Worm (Caenorhabditis elegans): Measurements from ENCODE around the gene npp-23.

npp-23 gene

DNA sequence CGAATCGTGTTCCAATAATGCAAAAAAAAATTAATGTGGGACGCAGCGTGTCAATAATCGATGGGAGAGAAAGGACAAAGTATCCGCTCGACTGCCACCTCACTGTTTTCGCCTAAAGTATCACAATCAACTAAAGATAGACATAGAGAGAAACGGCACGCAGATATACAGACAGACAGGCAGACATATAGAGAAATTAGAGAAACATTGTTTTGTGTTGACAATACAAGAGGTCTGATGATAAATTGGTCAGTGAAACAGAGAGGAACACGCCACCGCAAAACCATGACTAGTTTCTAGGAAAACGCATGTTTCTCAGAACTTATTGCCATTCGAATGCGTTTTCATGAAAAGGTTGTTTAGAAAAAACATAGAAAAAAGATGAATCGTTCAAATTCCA lies 38.9 kb downstream of the npp-23 start, which contains the start of gene T28C6.8:
Gene T28C6.8, minus strand, starts transcription at position 137 of the 400 bp plus-strand sequence.
- TF ChIP-seq T22C8.4 (GFP tag; IDR thresholded peaks at IDR 0.05) (no peak), ztf-23 (GFP tag; IDR thresholded peaks at IDR 0.05) (no peak), ref-1 (GFP tag; conservative IDR thresholded peaks at IDR 0.05) (no peak), klf-2 (GFP tag; conservative IDR thresholded peaks at IDR 0.05) (no peak), med-1 (GFP tag; optimal IDR thresholded peaks at IDR 0.05; ENCODE audit: insufficient read depth) (no peak), cog-1 (tag; optimal IDR thresholded peaks at IDR 0.05) (no peak), ztf-29 (GFP tag; IDR thresholded peaks at IDR 0.05) (no peak), tab-1 (GFP tag; IDR thresholded peaks at IDR 0.05) (no peak), flt-1 (GFP tag; IDR thresholded peaks at IDR 0.05) (no peak)

DNA sequence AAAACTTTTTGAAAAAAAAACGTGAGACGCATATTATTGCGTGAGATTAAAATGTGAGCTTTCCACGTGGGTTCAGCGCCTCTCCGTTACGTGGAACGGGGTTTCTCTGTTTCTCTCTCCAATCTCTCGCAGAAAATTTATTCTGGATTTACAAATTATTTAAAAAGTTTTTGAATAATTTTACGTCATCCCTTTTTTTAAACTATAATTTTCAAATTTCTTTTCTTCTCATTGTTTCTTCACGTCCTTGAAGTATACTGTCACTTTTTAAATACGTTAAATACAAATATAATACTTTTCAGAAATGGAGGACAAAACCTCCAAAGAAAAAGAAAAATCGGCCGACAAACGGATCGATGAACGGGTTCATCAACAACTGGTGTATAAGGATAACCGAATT lies 42.0 kb downstream of the npp-23 start, which contains the start of gene T28C6.7:
Gene T28C6.7, plus strand, starts transcription at position 301 of the 400 bp plus-strand sequence.
- no peak for TF ChIP-seq med-1 (GFP tag; optimal IDR thresholded peaks at IDR 0.05; ENCODE audit: insufficient read depth)
- TF ChIP-seq ztf-29 (GFP tag; IDR thresholded peaks at IDR 0.05): no peak
- no peak for TF ChIP-seq cog-1 (tag; optimal IDR thresholded peaks at IDR 0.05)
- TF ChIP-seq klf-2 (GFP tag; conservative IDR thresholded peaks at IDR 0.05): no peak
- no peak for TF ChIP-seq ref-1 (GFP tag; conservative IDR thresholded peaks at IDR 0.05)
- TF ChIP-seq tab-1 (GFP tag; IDR thresholded peaks at IDR 0.05): no peak
- no peak for TF ChIP-seq T22C8.4 (GFP tag; IDR thresholded peaks at IDR 0.05)
- no peak for TF ChIP-seq flt-1 (GFP tag; IDR thresholded peaks at IDR 0.05)
- TF ChIP-seq ztf-23 (GFP tag; IDR thresholded peaks at IDR 0.05): no peak

DNA sequence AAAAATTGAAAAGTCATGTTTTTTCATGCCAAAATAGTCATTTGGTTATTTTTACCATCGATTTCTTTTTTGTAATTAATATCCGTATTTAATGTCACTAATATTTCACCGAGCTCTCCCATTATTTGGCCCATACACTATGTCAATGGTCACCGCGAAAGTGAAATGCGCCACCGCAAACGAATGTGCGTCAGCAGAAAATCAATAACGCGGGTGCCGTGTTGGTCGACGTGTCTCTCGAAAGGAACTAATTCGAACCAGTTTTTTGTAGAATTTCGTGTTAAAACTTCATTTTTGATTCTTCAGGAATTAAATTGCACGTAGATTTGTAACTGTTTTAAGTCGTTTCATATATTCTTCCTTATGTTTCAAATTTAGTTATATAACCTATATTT lies 42.9 kb downstream of the npp-23 start:
- TF ChIP-seq flt-1 (GFP tag; IDR thresholded peaks at IDR 0.05) (no peak), T22C8.4 (GFP tag; IDR thresholded peaks at IDR 0.05) (peak; percentile 80)

DNA sequence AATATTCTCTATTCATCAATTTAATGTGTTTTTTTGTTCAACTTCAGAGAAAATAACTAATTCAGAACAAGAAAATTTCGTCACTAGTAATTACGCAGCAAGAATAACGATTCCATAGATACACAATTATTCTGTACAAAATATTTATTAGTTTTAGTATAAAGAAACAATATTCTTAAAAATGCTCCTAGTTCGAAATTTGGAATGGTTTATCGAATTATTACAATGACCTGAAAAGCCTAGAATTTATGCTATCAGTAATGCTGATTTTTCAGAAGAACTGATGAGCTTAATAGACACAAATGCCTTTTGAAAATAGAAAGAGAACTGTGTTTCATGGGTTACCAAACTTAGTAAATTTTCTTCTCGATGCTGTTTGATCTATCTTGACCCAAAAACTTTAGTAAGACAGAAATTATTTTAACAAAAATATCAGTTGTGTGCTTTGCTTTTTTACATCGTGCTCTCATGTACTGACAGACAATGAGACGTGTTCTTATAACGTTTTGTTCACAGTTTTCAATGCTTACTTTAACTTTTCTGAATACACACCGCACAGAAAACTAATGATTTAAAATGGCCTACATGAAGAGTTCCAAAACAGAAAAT lies 43.4 kb downstream of the npp-23 start:
- TF ChIP-seq T22C8.4 (GFP tag; IDR thresholded peaks at IDR 0.05) (no peak), ref-1 (GFP tag; conservative IDR thresholded peaks at IDR 0.05) (no peak), med-1 (GFP tag; optimal IDR thresholded peaks at IDR 0.05; ENCODE audit: insufficient read depth) (no peak), ztf-23 (GFP tag; IDR thresholded peaks at IDR 0.05) (no peak), klf-2 (GFP tag; conservative IDR thresholded peaks at IDR 0.05) (no peak), cog-1 (tag; optimal IDR thresholded peaks at IDR 0.05) (no peak), ztf-29 (GFP tag; IDR thresholded peaks at IDR 0.05) (no peak), flt-1 (GFP tag; IDR thresholded peaks at IDR 0.05) (no peak), tab-1 (GFP tag; IDR thresholded peaks at IDR 0.05) (no peak)

DNA sequence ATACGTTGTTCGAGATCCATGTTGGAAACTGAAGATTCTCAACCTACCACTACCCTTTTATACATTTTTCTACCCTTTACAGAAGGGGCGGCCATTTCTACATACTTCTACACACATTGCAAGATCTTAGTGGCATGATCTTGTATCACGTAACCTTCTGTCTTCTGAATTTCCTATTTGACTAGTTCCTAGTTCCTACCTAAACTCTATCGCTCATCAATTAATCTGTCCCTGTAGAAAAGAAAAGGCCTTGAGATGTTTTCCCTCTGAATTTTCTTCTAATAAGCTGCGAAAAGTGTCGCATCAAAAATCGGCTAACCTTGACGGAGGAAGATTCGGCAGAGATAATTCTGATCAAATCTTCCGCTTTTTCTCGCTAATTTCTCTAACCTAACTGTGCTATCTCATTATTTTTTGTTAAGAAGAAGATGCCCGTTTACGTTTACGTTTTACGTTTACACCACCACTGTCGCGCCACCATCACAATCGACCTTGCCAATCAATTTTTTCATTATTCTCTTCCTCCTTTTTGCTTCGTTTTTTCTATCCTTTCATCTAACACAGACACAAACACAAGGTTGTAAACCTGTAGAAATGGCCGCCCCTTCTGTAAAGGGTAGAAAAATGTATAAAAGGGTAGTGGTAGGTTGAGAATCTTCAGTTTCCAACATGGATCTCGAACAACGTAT lies 45.2 kb downstream of the npp-23 start, which contains the start of the genes col-117 and col-3:
Gene col-117, minus strand, starts transcription at position 51 of the 689 bp plus-strand sequence.
Gene col-3, plus strand, starts transcription at position 639 of the 689 bp plus-strand sequence.
- TF ChIP-seq flt-1 (GFP tag; IDR thresholded peaks at IDR 0.05): no peak

DNA sequence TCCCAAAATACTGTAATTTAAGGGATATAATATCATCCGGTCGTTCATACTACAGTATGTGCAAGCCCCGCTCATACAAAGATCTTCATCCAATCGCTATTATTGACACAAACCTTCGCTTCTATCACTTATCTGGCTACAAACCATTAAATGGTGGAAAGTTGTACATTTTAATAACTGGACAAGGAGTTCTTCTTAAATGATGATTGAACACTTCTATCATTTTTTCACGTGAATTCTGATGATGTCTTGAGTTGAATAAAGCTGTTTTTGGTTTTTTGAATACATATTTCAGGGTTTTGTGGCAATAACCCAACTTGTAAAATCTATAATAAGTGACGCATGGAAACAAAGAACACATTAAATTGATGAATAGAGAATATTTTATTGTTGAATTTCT lies 46.9 kb downstream of the npp-23 start:
- TF ChIP-seq ref-1 (GFP tag; conservative IDR thresholded peaks at IDR 0.05) (no peak), klf-2 (GFP tag; conservative IDR thresholded peaks at IDR 0.05) (no peak), flt-1 (GFP tag; IDR thresholded peaks at IDR 0.05) (no peak), tab-1 (GFP tag; IDR thresholded peaks at IDR 0.05) (no peak), cog-1 (tag; optimal IDR thresholded peaks at IDR 0.05) (no peak), ztf-23 (GFP tag; IDR thresholded peaks at IDR 0.05) (no peak), ztf-29 (GFP tag; IDR thresholded peaks at IDR 0.05) (no peak), T22C8.4 (GFP tag; IDR thresholded peaks at IDR 0.05) (no peak), med-1 (GFP tag; optimal IDR thresholded peaks at IDR 0.05; ENCODE audit: insufficient read depth) (no peak)

DNA sequence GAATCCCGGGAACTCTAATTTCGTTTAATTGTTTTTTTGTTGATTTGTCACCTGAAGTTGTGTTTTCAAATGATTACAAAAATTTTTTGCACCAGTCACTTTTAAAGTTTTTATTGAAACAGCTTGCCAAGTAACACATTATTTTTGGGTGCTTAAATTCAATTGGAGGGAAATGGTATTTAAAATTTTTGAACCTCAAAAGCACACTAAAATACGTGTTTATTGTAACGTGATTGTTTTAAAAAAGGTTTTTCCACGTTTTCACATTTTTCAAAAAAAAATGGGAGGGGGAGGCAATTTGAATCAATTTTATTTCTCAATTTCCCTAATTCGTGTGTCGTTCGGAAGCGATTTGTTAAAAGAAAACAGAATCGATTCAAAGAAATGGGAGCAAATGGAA lies 48.3 kb downstream of the npp-23 start, which contains the start of gene T28C6.5:
Gene T28C6.5, plus strand, starts transcription at position 301 of the 400 bp plus-strand sequence.
- no peak for TF ChIP-seq ztf-29 (GFP tag; IDR thresholded peaks at IDR 0.05)
- no peak for TF ChIP-seq ref-1 (GFP tag; conservative IDR thresholded peaks at IDR 0.05)
- no peak for TF ChIP-seq flt-1 (GFP tag; IDR thresholded peaks at IDR 0.05)
- no peak for TF ChIP-seq klf-2 (GFP tag; conservative IDR thresholded peaks at IDR 0.05)
- no peak for TF ChIP-seq cog-1 (tag; optimal IDR thresholded peaks at IDR 0.05)
- TF ChIP-seq T22C8.4 (GFP tag; IDR thresholded peaks at IDR 0.05): no peak
- TF ChIP-seq med-1 (GFP tag; optimal IDR thresholded peaks at IDR 0.05; ENCODE audit: insufficient read depth): no peak
- no peak for TF ChIP-seq ztf-23 (GFP tag; IDR thresholded peaks at IDR 0.05)
- TF ChIP-seq tab-1 (GFP tag; IDR thresholded peaks at IDR 0.05): no peak

DNA sequence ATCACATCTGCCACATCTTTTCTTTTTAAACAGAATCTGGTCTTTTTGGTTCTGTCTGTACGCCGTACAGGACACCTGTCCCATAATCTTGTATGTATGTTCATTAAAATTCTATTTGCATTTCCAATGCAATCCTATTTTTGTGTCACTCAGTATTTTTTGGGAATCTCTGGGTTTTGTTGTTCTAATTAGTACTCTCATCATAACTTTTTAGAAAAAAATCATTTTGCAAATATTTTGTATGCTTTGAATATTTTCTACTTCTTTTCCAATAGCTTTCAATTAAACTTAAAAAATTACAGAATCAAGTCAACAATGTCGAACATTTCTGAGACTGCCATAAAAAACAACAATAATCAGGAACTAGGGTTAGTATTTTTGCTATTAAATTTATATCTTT lies 49.4 kb downstream of the npp-23 start, which contains the start of gene T28C6.3:
Gene T28C6.3, plus strand, starts transcription at position 301 of the 400 bp plus-strand sequence.
- TF ChIP-seq med-1 (GFP tag; optimal IDR thresholded peaks at IDR 0.05; ENCODE audit: insufficient read depth): no peak
- no peak for TF ChIP-seq flt-1 (GFP tag; IDR thresholded peaks at IDR 0.05)
- no peak for TF ChIP-seq ref-1 (GFP tag; conservative IDR thresholded peaks at IDR 0.05)
- no peak for TF ChIP-seq T22C8.4 (GFP tag; IDR thresholded peaks at IDR 0.05)
- no peak for TF ChIP-seq tab-1 (GFP tag; IDR thresholded peaks at IDR 0.05)
- no peak for TF ChIP-seq klf-2 (GFP tag; conservative IDR thresholded peaks at IDR 0.05)
- TF ChIP-seq cog-1 (tag; optimal IDR thresholded peaks at IDR 0.05): no peak
- no peak for TF ChIP-seq ztf-29 (GFP tag; IDR thresholded peaks at IDR 0.05)
- no peak for TF ChIP-seq ztf-23 (GFP tag; IDR thresholded peaks at IDR 0.05)

DNA sequence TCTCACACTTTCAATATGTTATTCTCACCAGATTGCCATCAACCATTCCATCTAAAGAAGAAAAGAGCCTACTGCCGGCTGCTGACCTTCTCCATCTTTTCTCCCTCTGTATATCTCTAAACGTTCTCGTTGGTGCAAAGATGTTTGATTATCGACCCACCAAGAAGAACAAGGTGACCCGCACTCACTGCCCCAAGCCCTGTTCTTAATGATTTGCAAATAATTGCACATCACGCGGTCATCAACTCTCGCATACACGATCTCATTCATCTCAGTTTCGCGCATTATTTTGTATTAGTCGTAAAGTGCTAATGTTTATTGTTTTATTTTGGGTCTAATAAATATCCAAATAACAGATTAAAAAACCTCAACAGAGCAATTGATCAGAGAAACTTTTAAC lies 50.0 kb downstream of the npp-23 start:
- no peak for TF ChIP-seq ztf-23 (GFP tag; IDR thresholded peaks at IDR 0.05)
- TF ChIP-seq med-1 (GFP tag; optimal IDR thresholded peaks at IDR 0.05; ENCODE audit: insufficient read depth): no peak
- no peak for TF ChIP-seq tab-1 (GFP tag; IDR thresholded peaks at IDR 0.05)
- TF ChIP-seq T22C8.4 (GFP tag; IDR thresholded peaks at IDR 0.05): no peak
- no peak for TF ChIP-seq ztf-29 (GFP tag; IDR thresholded peaks at IDR 0.05)
- no peak for TF ChIP-seq ref-1 (GFP tag; conservative IDR thresholded peaks at IDR 0.05)
- no peak for TF ChIP-seq klf-2 (GFP tag; conservative IDR thresholded peaks at IDR 0.05)
- no peak for TF ChIP-seq flt-1 (GFP tag; IDR thresholded peaks at IDR 0.05)
- no peak for TF ChIP-seq cog-1 (tag; optimal IDR thresholded peaks at IDR 0.05)

All from whole organism, midembryonic.